Fruit fly (Drosophila melanogaster) whole organism, prepupa: ENCODE data around the gene gammaTub37C.

Source experiments
- Blimp-1 ChIP-seq: fragments of 200-800 bp; sonication (Bioruptor generic); optimal IDR thresholded peaks from 3 replicates; lab custom pipeline; 2017; ENCODE audit warnings: missing biosample characterization, missing genetic modification characterization, mild to moderate bottlenecking, moderate library complexity, missing genetic modification reagents
- CG10631 ChIP-seq: fragments of 200-800 bp; sonication (Bioruptor generic); optimal IDR thresholded peaks from 2 replicates; lab custom pipeline; 2016; ENCODE audit warnings: missing biosample characterization, missing genetic modification characterization
- CG10669 ChIP-seq: fragments of 200-800 bp; sonication (Bioruptor generic); optimal IDR thresholded peaks from 3 replicates; lab custom pipeline; 2018; ENCODE audit warnings: missing biosample characterization, mild to moderate bottlenecking, missing genetic modification characterization, moderate library complexity
- CG11762 ChIP-seq: fragments of 200-800 bp; sonication (Bioruptor generic); optimal IDR thresholded peaks from 3 replicates; lab custom pipeline; 2016; ENCODE audit warnings: missing biosample characterization, missing genetic modification characterization; ENCODE audit not compliant: insufficient read depth
- CG11902 ChIP-seq: fragments of 200-800 bp; sonication (Bioruptor generic); optimal IDR thresholded peaks from 3 replicates; lab custom pipeline; 2016; ENCODE audit warnings: missing biosample characterization, missing genetic modification characterization
- CG1621 ChIP-seq: fragments of 200-800 bp; sonication (Bioruptor generic); optimal IDR thresholded peaks from 3 replicates; lab custom pipeline; 2018; ENCODE audit warnings: missing biosample characterization, mild to moderate bottlenecking, missing genetic modification characterization
- CG16779 ChIP-seq: fragments of 200-800 bp; sonication (Bioruptor generic); optimal IDR thresholded peaks from 3 replicates; lab custom pipeline; 2017; ENCODE audit warnings: missing biosample characterization, mild to moderate bottlenecking, missing genetic modification characterization
- CG3032 ChIP-seq: fragments of 200-800 bp; optimal IDR thresholded peaks from 2 replicates; lab custom pipeline; 2019; ENCODE audit warnings: missing biosample characterization, mild to moderate bottlenecking, missing genetic modification characterization, moderate library complexity
- CG31627 ChIP-seq: fragments of 200-800 bp; sonication (Bioruptor generic); optimal IDR thresholded peaks from 3 replicates; lab custom pipeline; 2016; ENCODE audit warnings: missing biosample characterization, missing genetic modification characterization
- CG32006 ChIP-seq: fragments of 200-800 bp; sonication (Bioruptor generic); optimal IDR thresholded peaks from 3 replicates; lab custom pipeline; 2017; ENCODE audit warnings: missing biosample characterization, mild to moderate bottlenecking, missing genetic modification characterization
- CG34406 ChIP-seq: fragments of 200-800 bp; sonication (Bioruptor generic); optimal IDR thresholded peaks from 3 replicates; lab custom pipeline; 2016; ENCODE audit warnings: missing biosample characterization, missing genetic modification characterization
- CG3919 ChIP-seq: fragments of 200-800 bp; sonication (Bioruptor generic); optimal IDR thresholded peaks from 3 replicates; lab custom pipeline; 2016; ENCODE audit warnings: missing biosample characterization, missing genetic modification characterization
- CG6163 ChIP-seq: fragments of 200-800 bp; sonication (Bioruptor generic); IDR thresholded peaks from 3 replicates; pipeline ENCODE4 v1.3.6; 2022; ENCODE audit warnings: missing biosample characterization, missing genetic modification characterization
- CG6276 ChIP-seq: fragments of 200-800 bp; sonication (Bioruptor generic); optimal IDR thresholded peaks from 2 replicates; lab custom pipeline; 2017; ENCODE audit warnings: missing biosample characterization, mild to moderate bottlenecking, missing genetic modification characterization
- CG6792 ChIP-seq: fragments of 200-800 bp; sonication (Bioruptor generic); optimal IDR thresholded peaks from 3 replicates; lab custom pipeline; 2016; ENCODE audit warnings: missing biosample characterization, missing genetic modification characterization
- CG6808 ChIP-seq: fragments of 200-800 bp; sonication (Bioruptor generic); optimal IDR thresholded peaks from 3 replicates; lab custom pipeline; 2017; ENCODE audit warnings: missing biosample characterization, missing genetic modification characterization, mild to moderate bottlenecking, moderate library complexity, missing genetic modification reagents
- CG6854 ChIP-seq: fragments of 200-800 bp; sonication (Bioruptor generic); optimal IDR thresholded peaks from 2 replicates; lab custom pipeline; 2017; ENCODE audit warnings: missing biosample characterization, mild to moderate bottlenecking, missing genetic modification characterization
- CG7368 ChIP-seq: fragments of 200-800 bp; sonication (Bioruptor generic); optimal IDR thresholded peaks from 3 replicates; lab custom pipeline; 2016; ENCODE audit warnings: missing biosample characterization, missing genetic modification characterization
- CG8119 ChIP-seq: fragments of 200-800 bp; sonication (Bioruptor generic); IDR thresholded peaks from 3 replicates; pipeline ENCODE4 v1.3.6; 2022; ENCODE audit warnings: missing biosample characterization, missing genetic modification characterization
- CG8319 ChIP-seq: fragments of 200-800 bp; sonication (Bioruptor generic); optimal IDR thresholded peaks from 3 replicates; lab custom pipeline; 2016; ENCODE audit warnings: missing biosample characterization, missing genetic modification characterization
- CG8632 ChIP-seq: fragments of 200-800 bp; sonication (Bioruptor generic); optimal IDR thresholded peaks from 3 replicates; lab custom pipeline; 2016; ENCODE audit warnings: missing biosample characterization, missing genetic modification characterization
- CG9139 ChIP-seq: fragments of 200-800 bp; sonication (Bioruptor generic); optimal IDR thresholded peaks from 3 replicates; lab custom pipeline; 2017; ENCODE audit warnings: missing biosample characterization, mild to moderate bottlenecking, missing genetic modification characterization
- Eip75B ChIP-seq: fragments of 200-800 bp; sonication (Bioruptor generic); optimal IDR thresholded peaks from 3 replicates; lab custom pipeline; 2016; ENCODE audit warnings: missing biosample characterization, missing genetic modification characterization
- Eip78C ChIP-seq: fragments of 200-800 bp; sonication (Bioruptor generic); peaks from one replicate; lab custom pipeline; 2016; ENCODE audit warnings: missing biosample characterization, missing genetic modification characterization
- Ets96B ChIP-seq: fragments of 200-800 bp; optimal IDR thresholded peaks from 2 replicates; lab custom pipeline; 2019; ENCODE audit warnings: missing biosample characterization, mild to moderate bottlenecking, missing genetic modification characterization, moderate library complexity
- Gug ChIP-seq: fragments of 200-800 bp; sonication (Bioruptor generic); IDR thresholded peaks from 2 replicates; pipeline ENCODE4 v1.3.6; 2022; ENCODE audit warnings: missing biosample characterization, missing genetic modification characterization
- Hr38 ChIP-seq: sonication (Bioruptor generic); optimal IDR thresholded peaks from 2 replicates; lab custom pipeline; 2016; ENCODE audit warnings: missing biosample characterization, missing genetic modification characterization
- Hr39 ChIP-seq: fragments of 200-800 bp; sonication (Bioruptor generic); optimal IDR thresholded peaks from 2 replicates; lab custom pipeline; 2016; ENCODE audit warnings: missing biosample characterization, missing genetic modification characterization
- Hr4 ChIP-seq: fragments of 200-800 bp; sonication (Bioruptor generic); optimal IDR thresholded peaks from 3 replicates; lab custom pipeline; 2016; ENCODE audit warnings: missing biosample characterization, missing genetic modification characterization
- Lpt ChIP-seq: fragments of 200-800 bp; sonication (Bioruptor generic); optimal IDR thresholded peaks from 3 replicates; lab custom pipeline; 2016; ENCODE audit warnings: missing biosample characterization, missing genetic modification characterization
- OdsH ChIP-seq: fragments of 200-800 bp; sonication (Bioruptor generic); optimal IDR thresholded peaks from 3 replicates; lab custom pipeline; 2016; ENCODE audit warnings: missing biosample characterization, missing genetic modification characterization
- Sox14 ChIP-seq: fragments of 200-800 bp; sonication (Bioruptor generic); optimal IDR thresholded peaks from 3 replicates; lab custom pipeline; 2016; ENCODE audit warnings: missing biosample characterization, missing genetic modification characterization
- achi ChIP-seq: fragments of 200-800 bp; sonication (Bioruptor generic); optimal IDR thresholded peaks from 3 replicates; lab custom pipeline; 2016; ENCODE audit warnings: missing biosample characterization, missing genetic modification characterization
- acj6 ChIP-seq: fragments of 200-800 bp; sonication (Bioruptor generic); optimal IDR thresholded peaks from 3 replicates; lab custom pipeline; 2016; ENCODE audit warnings: missing biosample characterization, missing genetic modification characterization
- cyc ChIP-seq: fragments of 200-800 bp; sonication (Bioruptor generic); optimal IDR thresholded peaks from 3 replicates; lab custom pipeline; 2016; ENCODE audit warnings: missing biosample characterization, missing genetic modification characterization
- dac ChIP-seq: fragments of 200-800 bp; sonication (Bioruptor generic); optimal IDR thresholded peaks from 2 replicates; lab custom pipeline; 2017; ENCODE audit warnings: missing biosample characterization, mild to moderate bottlenecking, missing genetic modification characterization
- eg ChIP-seq: fragments of 200-800 bp; sonication (Bioruptor generic); IDR thresholded peaks from 3 replicates; pipeline ENCODE4 v1.3.6; 2022; ENCODE audit warnings: missing biosample characterization, missing genetic modification characterization
- esn ChIP-seq: fragments of 200-800 bp; sonication (Bioruptor generic); optimal IDR thresholded peaks from 2 replicates; lab custom pipeline; 2016; ENCODE audit warnings: missing biosample characterization, mild to moderate bottlenecking, missing genetic modification characterization, moderate library complexity
- fd59A ChIP-seq: fragments of 200-800 bp; sonication (Bioruptor generic); optimal IDR thresholded peaks from 2 replicates; lab custom pipeline; 2017; ENCODE audit warnings: missing biosample characterization, mild to moderate bottlenecking, missing genetic modification characterization, missing genetic modification reagents
- fd85E ChIP-seq: fragments of 200-800 bp; sonication (Bioruptor generic); optimal IDR thresholded peaks from 3 replicates; lab custom pipeline; 2016; ENCODE audit warnings: missing biosample characterization, missing genetic modification characterization
- fkh ChIP-seq: fragments of 200-800 bp; sonication (Bioruptor generic); optimal IDR thresholded peaks from 3 replicates; lab custom pipeline; 2017; ENCODE audit warnings: missing biosample characterization, mild to moderate bottlenecking, missing genetic modification characterization, moderate library complexity
- lz ChIP-seq: fragments of 200-800 bp; sonication (Bioruptor generic); optimal IDR thresholded peaks from 3 replicates; lab custom pipeline; 2016; ENCODE audit warnings: missing biosample characterization, missing genetic modification characterization
- net ChIP-seq: fragments of 200-800 bp; sonication (Bioruptor generic); optimal IDR thresholded peaks from 3 replicates; lab custom pipeline; 2016; ENCODE audit warnings: missing biosample characterization, missing genetic modification characterization
- pdm3 ChIP-seq: fragments of 200-800 bp; sonication (Bioruptor generic); optimal IDR thresholded peaks from 3 replicates; lab custom pipeline; 2016; ENCODE audit warnings: missing biosample characterization, missing genetic modification characterization
- salr ChIP-seq, 2 experiments: fragments of 200-800 bp; sonication (Bioruptor generic); optimal IDR thresholded peaks; 3 replicates each; lab custom pipeline; 2016 to 2018; ENCODE audit warnings: missing biosample characterization in 2 of 2, missing genetic modification characterization in 2 of 2, mild to moderate bottlenecking in 1 of 2
- spab ChIP-seq: fragments of 200-800 bp; sonication (Bioruptor generic); optimal IDR thresholded peaks from 2 replicates; lab custom pipeline; 2017; ENCODE audit warnings: missing biosample characterization, mild to moderate bottlenecking, missing genetic modification characterization, missing genetic modification reagents
- ss ChIP-seq, 2 experiments: fragments of 200-800 bp; sonication (Bioruptor generic); optimal IDR thresholded peaks; 2 replicates in 1 of 2; 3 replicates in 1 of 2; lab custom pipeline; 2017 to 2018; ENCODE audit warnings: mild to moderate bottlenecking in 2 of 2, missing biosample characterization in 2 of 2, missing genetic modification characterization in 2 of 2, moderate library complexity in 1 of 2
- svp ChIP-seq: fragments of 200-800 bp; sonication (Bioruptor generic); peaks from one replicate; lab custom pipeline; 2016; ENCODE audit warnings: missing biosample characterization, missing genetic modification characterization
- topi ChIP-seq: fragments of 200-800 bp; sonication (Bioruptor generic); optimal IDR thresholded peaks from 3 replicates; lab custom pipeline; 2016; ENCODE audit warnings: missing biosample characterization, missing genetic modification characterization
- vri ChIP-seq: fragments of 200-800 bp; sonication (Bioruptor generic); optimal IDR thresholded peaks from 3 replicates; lab custom pipeline; 2016; ENCODE audit warnings: missing biosample characterization, mild to moderate bottlenecking, missing genetic modification characterization

gammaTub37C gene

DNA sequence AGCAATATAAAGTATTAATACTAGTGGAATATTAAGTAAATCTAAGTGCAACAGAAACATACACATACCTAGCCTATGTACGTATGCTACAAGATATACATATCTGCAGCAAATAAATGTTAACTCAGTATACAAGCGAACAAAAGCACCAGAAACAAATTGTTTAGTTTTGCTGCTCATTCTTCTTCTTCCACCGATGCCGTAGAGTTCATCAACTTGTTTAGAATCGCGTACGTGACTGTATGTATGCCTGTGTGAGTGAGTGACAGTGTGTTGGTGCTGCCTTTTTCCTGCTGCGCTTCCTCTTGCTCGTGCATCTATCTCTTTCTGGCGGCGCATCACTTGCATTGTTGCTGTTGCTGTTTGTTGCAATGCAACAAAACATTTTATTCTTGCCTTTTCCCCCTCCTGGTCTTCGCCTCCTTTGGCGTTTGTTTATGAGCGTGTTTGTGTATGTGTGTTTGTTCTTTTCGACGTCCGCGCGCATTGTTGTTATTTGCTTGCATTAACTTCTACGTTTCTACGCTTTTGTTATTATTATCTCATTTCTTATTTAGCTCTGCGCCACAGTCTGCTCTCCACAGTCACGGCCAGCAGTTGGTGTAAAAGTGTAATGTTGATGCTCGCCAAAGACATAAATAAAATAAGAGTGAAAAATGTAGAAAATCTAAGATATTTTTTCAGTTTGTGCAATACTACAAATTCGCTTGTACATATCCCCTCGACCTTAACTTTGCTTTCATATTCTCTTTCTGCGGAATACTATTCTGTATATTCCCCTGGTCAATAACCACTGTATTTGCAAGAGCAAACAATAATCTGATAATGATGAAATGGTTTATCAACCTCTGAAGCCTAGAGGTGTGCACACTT, 26.6 kb downstream of the gammaTub37C start:
- TF ChIP-seq pdm3 (GFP tag; lab: Kevin White, UChicago) (peak; percentile 68), CG32006 (GFP tag; lab: Kevin White, UChicago) (peak; percentile 75), svp (peak; percentile 92), fd59A (no peak), CG8632 (GFP tag; lab: Kevin White, UChicago) (peak; percentile 56), CG8119 (peak; percentile 50; the same call in 2 of the 3 replicates), CG11902 (GFP tag; lab: Kevin White, UChicago) (no peak), salr (GFP tag; optimal IDR thresholded peaks at IDR 0.05; lab: Kevin White, UChicago) (peak in 1 of 2 experiments; percentile 42), fd85E (GFP tag; lab: Kevin White, UChicago) (no peak), net (GFP tag; lab: Kevin White, UChicago) (peak; percentile 42), spab (peak; percentile 3), Ets96B (tag; lab: Kevin White, UChicago) (peak; percentile 53), CG3032 (peak; percentile 15), esn (GFP tag; lab: Kevin White, UChicago) (peak; percentile 71), acj6 (peak; percentile 64), CG10631 (peak; percentile 39), CG6854 (no peak), CG34406 (peak; percentile 49), Gug (GFP tag; lab: Robert Waterston, UW) (peak; percentile 45), CG6792 (peak; percentile 45), Sox14 (GFP tag; lab: Kevin White, UChicago) (peak; percentile 57), Eip75B (GFP tag; lab: Kevin White, UChicago) (peak; percentile 8), CG10669 (GFP tag; lab: Kevin White, UChicago) (peak; percentile 31), eg (GFP tag; lab: Robert Waterston, UW) (peak; percentile 46; the same call in 1 of the 3 replicates), CG16779 (tag; lab: Kevin White, UChicago) (no peak), CG7368 (GFP tag; lab: Kevin White, UChicago) (peak; percentile 37), OdsH (peak; percentile 71), Eip78C (GFP tag; lab: Kevin White, UChicago) (peak; percentile 78), Lpt (no peak), ss (GFP tag; optimal IDR thresholded peaks at IDR 0.05; lab: Kevin White, UChicago) (no peak), cyc (peak; percentile 61), Hr39 (GFP tag; lab: Kevin White, UChicago) (peak; percentile 67), fkh (GFP tag; lab: Kevin White, UChicago) (peak; percentile 72), Blimp-1 (GFP tag; lab: Kevin White, UChicago) (no peak), topi (GFP tag; lab: Kevin White, UChicago) (peak; percentile 63), dac (GFP tag; lab: Kevin White, UChicago) (peak; percentile 21), CG11762 (peak; percentile 37), CG3919 (GFP tag; lab: Kevin White, UChicago) (peak; percentile 45), CG9139 (GFP tag; lab: Kevin White, UChicago) (no peak), achi (GFP tag; lab: Kevin White, UChicago) (peak; percentile 69), CG31627 (peak; percentile 69), CG6163 (GFP tag; lab: Robert Waterston, UW) (peak; percentile 30; the same call in 1 of the 3 replicates), Hr38 (GFP tag; lab: Kevin White, UChicago) (no peak), CG6808 (GFP tag; lab: Kevin White, UChicago) (peak; percentile 52), CG6276 (GFP tag; lab: Kevin White, UChicago) (peak; percentile 57), CG8319 (GFP tag; lab: Kevin White, UChicago) (peak; percentile 55), Hr4 (GFP tag; lab: Kevin White, UChicago) (peak; percentile 80), CG1621 (tag; lab: Kevin White, UChicago) (no peak), lz (GFP tag; lab: Kevin White, UChicago) (peak; percentile 72), vri (GFP tag; lab: Kevin White, UChicago) (peak; percentile 86)
